Fruit fly (Drosophila melanogaster): Measurements from ENCODE around the gene grk.

- TF ChIP-seq pan (optimal IDR thresholded peaks at IDR 0.05) = no peak
- no peak for TF ChIP-seq CG8478 (optimal IDR thresholded peaks at IDR 0.05)
- TF ChIP-seq usp (GFP tag; optimal IDR thresholded peaks at IDR 0.05) = no peak
These were observed at the start of gene grk for dm6 chr2L:8433512-8433911.
